Fruit fly (Drosophila melanogaster): Measurements from ENCODE around the gene CapaR.
A peak's percentile ranks its signal among the peaks of the same experiment; 100 is the strongest.

Gene CapaR

DNA sequence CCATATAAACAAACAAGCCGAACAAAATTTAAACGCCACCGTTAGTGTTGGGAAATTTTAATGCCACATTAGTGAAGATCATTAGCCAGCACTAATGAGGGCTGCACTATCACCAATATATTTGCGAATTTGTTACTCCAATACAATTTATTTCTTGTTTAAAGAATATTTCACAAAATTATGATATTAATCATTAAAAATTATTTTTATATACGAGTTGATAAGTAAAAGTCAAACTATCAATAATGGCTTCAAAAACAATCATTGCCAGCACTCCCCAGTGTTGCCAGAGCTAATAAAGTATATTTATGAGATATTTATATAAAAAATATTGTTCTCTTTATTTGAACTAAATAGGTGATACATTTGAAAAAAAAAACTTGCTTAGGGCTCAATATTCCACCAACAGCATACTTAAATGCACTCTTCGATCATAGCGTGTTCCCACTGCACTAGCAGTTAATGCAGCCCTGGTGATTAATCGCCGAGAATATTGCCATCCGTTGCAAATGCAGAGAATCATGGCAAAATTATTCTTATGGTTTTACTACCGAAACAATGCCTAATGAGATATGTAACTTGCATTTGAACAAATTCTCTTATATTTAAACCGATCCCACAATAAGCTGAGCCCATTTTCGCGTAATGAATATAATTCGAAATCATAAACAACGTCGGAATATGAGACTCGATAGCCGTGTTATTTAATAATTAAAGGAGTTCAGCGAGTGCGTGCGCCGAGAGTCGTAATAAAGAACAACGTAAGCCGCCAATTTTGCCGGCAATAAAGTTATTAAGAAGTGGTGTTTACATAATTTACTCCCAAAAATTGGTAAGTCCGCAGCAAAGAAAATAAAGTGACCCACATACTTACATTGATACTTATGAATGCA, 45.9 kb downstream of the CapaR start, which contains the start of the genes SAK and Cdk12 (continued):
- peak; percentile 88 for TF ChIP-seq CG15269 (tag; optimal IDR thresholded peaks at IDR 0.05)
- peak; percentile 86 for TF ChIP-seq Dek (tag; optimal IDR thresholded peaks at IDR 0.05)
- peak; percentile 78 for TF ChIP-seq trem (tag; optimal IDR thresholded peaks at IDR 0.05)
- peak; percentile 60 for TF ChIP-seq Scr (GFP tag; IDR thresholded peaks at IDR 0.05; ENCODE audit: partially characterized antibody)
- TF ChIP-seq nerfin-2 (GFP tag; IDR thresholded peaks at IDR 0.05; ENCODE audit: partially characterized antibody), result no peak
- TF ChIP-seq CG2116 (GFP tag; optimal IDR thresholded peaks at IDR 0.05), result peak; percentile 74
- TF ChIP-seq CG14441 (GFP tag; IDR thresholded peaks at IDR 0.05), result peak; percentile 77
- TF ChIP-seq CG11695 (GFP tag; IDR thresholded peaks at IDR 0.05), result peak; percentile 75
- TF ChIP-seq ken (GFP tag; IDR thresholded peaks at IDR 0.05), result peak; percentile 72
- no peak for TF ChIP-seq Atf3 (GFP tag; optimal IDR thresholded peaks at IDR 0.05)
- no peak for TF ChIP-seq CG8478 (optimal IDR thresholded peaks at IDR 0.05)
- TF ChIP-seq Oli (tag; optimal IDR thresholded peaks at IDR 0.05), result peak; percentile 84
- 0 out of 2 replicates have a peak, but pooled peaks have one; percentile 34 for TF ChIP-seq onecut (GFP tag; IDR thresholded peaks at IDR 0.05)
- TF ChIP-seq Hsf (GFP tag; optimal IDR thresholded peaks at IDR 0.05), result peak; percentile 71
- peak; percentile 37; the same call in 1 of the 3 replicates for TF ChIP-seq CG34224 (GFP tag; IDR thresholded peaks at IDR 0.05; ENCODE audit: partially characterized antibody)
- peak; percentile 71 for TF ChIP-seq Dip3 (GFP tag; optimal IDR thresholded peaks at IDR 0.05)
- no peak for TF ChIP-seq emc (GFP tag; optimal IDR thresholded peaks at IDR 0.05)
- no peak for TF ChIP-seq ftz-f1 (GFP tag; optimal IDR thresholded peaks at IDR 0.05)
- TF ChIP-seq CG9215 (GFP tag; IDR thresholded peaks at IDR 0.05), result peak; percentile 97
- TF ChIP-seq B-H1 (GFP tag; IDR thresholded peaks at IDR 0.05), result peak; percentile 61
- peak; percentile 86 for TF ChIP-seq Chrac-16 (GFP tag; optimal IDR thresholded peaks at IDR 0.05)
- peak; percentile 88 for TF ChIP-seq Ptx1 (GFP tag; IDR thresholded peaks at IDR 0.05)
- peak; percentile 83 for TF ChIP-seq dmrt11E (tag; optimal IDR thresholded peaks at IDR 0.05)
- TF ChIP-seq dpn (GFP tag; optimal IDR thresholded peaks at IDR 0.05), result peak; percentile 59 to 85
- TF ChIP-seq sima (GFP tag; optimal IDR thresholded peaks at IDR 0.05), result no peak
- peak; percentile 29 for TF ChIP-seq pho (GFP tag; optimal IDR thresholded peaks at IDR 0.05)
- peak; percentile 45; the same call in 1 of the 3 replicates for TF ChIP-seq otp (GFP tag; IDR thresholded peaks at IDR 0.05)
- peak; percentile 56; the same call in 2 of the 4 replicates for TF ChIP-seq Dll (GFP tag; IDR thresholded peaks at IDR 0.05; ENCODE audit: partially characterized antibody)
- TF ChIP-seq pita (GFP tag; optimal IDR thresholded peaks at IDR 0.05), result no peak
- TF ChIP-seq fd96Cb (tag; optimal IDR thresholded peaks at IDR 0.05), result peak; percentile 76
- no peak for TF ChIP-seq yki (optimal IDR thresholded peaks at IDR 0.05)
- peak; percentile 61; the same call in 2 of the 3 replicates for TF ChIP-seq CG11560 (tag; IDR thresholded peaks at IDR 0.05)
- peak; percentile 76 for TF ChIP-seq CG12942 (GFP tag; optimal IDR thresholded peaks at IDR 0.05)
- TF ChIP-seq CG15514 (GFP tag; optimal IDR thresholded peaks at IDR 0.05), result peak; percentile 84
- peak; percentile 84 for TF ChIP-seq Atf6 (GFP tag; IDR thresholded peaks at IDR 0.05)
- peak; percentile 66 for TF ChIP-seq HLH3B (GFP tag; IDR thresholded peaks at IDR 0.05)
- TF ChIP-seq tll (GFP tag; optimal IDR thresholded peaks at IDR 0.05), result peak in 1 of 2 experiments; percentile 5
- TF ChIP-seq CG11723 (GFP tag; optimal IDR thresholded peaks at IDR 0.05), result peak; percentile 74
- peak; percentile 89 for TF ChIP-seq Sox100B (GFP tag; optimal IDR thresholded peaks at IDR 0.05)
- peak; percentile 48 for TF ChIP-seq Dad (GFP tag; optimal IDR thresholded peaks at IDR 0.05)
- TF ChIP-seq CG8359 (GFP tag; optimal IDR thresholded peaks at IDR 0.05; ENCODE audit: borderline replicate concordance), result peak; percentile 55
- TF ChIP-seq CG11247 (GFP tag; IDR thresholded peaks at IDR 0.05), result peak; percentile 77
- 0 out of 3 replicates have a peak, but pooled peaks have one; percentile 56 for TF ChIP-seq C15 (GFP tag; IDR thresholded peaks at IDR 0.05)
- TF ChIP-seq CG3065 (GFP tag; optimal IDR thresholded peaks at IDR 0.05), result peak; percentile 58
- no peak for TF ChIP-seq grn (GFP tag; optimal IDR thresholded peaks at IDR 0.05)
- TF ChIP-seq CG11093 (GFP tag; IDR thresholded peaks at IDR 0.05), result peak; percentile 74; the same call in 2 of the 3 replicates
- peak; percentile 78; the same call in 1 of the 2 replicates for TF ChIP-seq Ada2b (GFP tag; IDR thresholded peaks at IDR 0.05)
- TF ChIP-seq vnd (GFP tag; IDR thresholded peaks at IDR 0.05; ENCODE audit: partially characterized antibody), result 0 out of 3 replicates have a peak, but pooled peaks have one; percentile 39
- TF ChIP-seq E2f2 (GFP tag; IDR thresholded peaks at IDR 0.05), result peak; percentile 83

Data from whole organism, embryonic.